Worm (Caenorhabditis elegans) whole organism, mixed stage, embryonic: ENCODE measurements around the gene bus-18.

Experiments used
- ceh-39 ChIP-seq: fragments of 150-350 bp; optimal IDR thresholded peaks from 2 replicates; lab custom pipeline; 2014; ENCODE audit warnings: missing biosample characterization, missing genetic modification characterization
- ces-1 ChIP-seq: fragments of 150-350 bp; optimal IDR thresholded peaks from 2 replicates; lab custom pipeline; 2014; ENCODE audit warnings: missing biosample characterization, missing genetic modification reagents, missing genetic modification characterization
- ham-2 ChIP-seq: fragments of 200-800 bp; sonication (Bioruptor generic); optimal IDR thresholded peaks from 2 replicates; lab custom pipeline; 2018; ENCODE audit warnings: mild to moderate bottlenecking, missing genetic modification characterization, missing compliant biosample characterization
- hlh-1 ChIP-seq: fragments of 150-350 bp; optimal IDR thresholded peaks from 2 replicates; lab custom pipeline; 2014; ENCODE audit warnings: missing biosample characterization, missing genetic modification reagents, missing genetic modification characterization
- nhr-12 ChIP-seq: fragments of 150-350 bp; optimal IDR thresholded peaks from 2 replicates; lab custom pipeline; 2014; ENCODE audit warnings: missing biosample characterization, missing genetic modification characterization
- nhr-2 ChIP-seq: fragments of 150-350 bp; optimal IDR thresholded peaks from 2 replicates; lab custom pipeline; 2014; ENCODE audit warnings: missing biosample characterization, missing genetic modification characterization
- nhr-237 ChIP-seq: fragments of 150-350 bp; optimal IDR thresholded peaks from 2 replicates; lab custom pipeline; 2014; ENCODE audit warnings: missing biosample characterization, missing genetic modification characterization
- nhr-28 ChIP-seq: fragments of 150-350 bp; optimal IDR thresholded peaks from 2 replicates; lab custom pipeline; 2014; ENCODE audit warnings: missing biosample characterization, missing genetic modification characterization
- pha-4 ChIP-seq: fragments of 150-350 bp; optimal IDR thresholded peaks from 2 replicates; lab custom pipeline; 2018; ENCODE audit warnings: missing biosample characterization, missing genetic modification reagents, missing genetic modification characterization
- unc-62 ChIP-seq: fragments of 150-350 bp; optimal IDR thresholded peaks from 2 replicates; lab custom pipeline; 2014; ENCODE audit warnings: missing biosample characterization, missing genetic modification reagents, missing genetic modification characterization
- zip-8 ChIP-seq: fragments of 150-350 bp; optimal IDR thresholded peaks from 2 replicates; lab custom pipeline; 2014; ENCODE audit warnings: missing biosample characterization, missing genetic modification characterization
- ztf-11 ChIP-seq: fragments of 150-350 bp; optimal IDR thresholded peaks from 2 replicates; lab custom pipeline; 2014; ENCODE audit warnings: missing biosample characterization, missing genetic modification characterization

ce11 chrV:11803518-11803994, 30.0 kb downstream of the bus-18 start:
- no peak for TF ChIP-seq ceh-39
- TF ChIP-seq pha-4 (tag; lab: Kevin White, UChicago) = no peak
- TF ChIP-seq unc-62 (GFP tag; lab: Kevin White, UChicago) = no peak
- no peak for TF ChIP-seq zip-8 (tag; lab: Kevin White, UChicago)
- TF ChIP-seq ham-2 = no peak
- no peak for TF ChIP-seq hlh-1 (tag; lab: Kevin White, UChicago)
- no peak for TF ChIP-seq nhr-28 (tag; lab: Kevin White, UChicago)
- TF ChIP-seq ztf-11 (tag; lab: Kevin White, UChicago) = no peak
- TF ChIP-seq nhr-2 = no peak
- TF ChIP-seq nhr-237 (tag; lab: Kevin White, UChicago) = no peak
- no peak for TF ChIP-seq nhr-12 (tag; lab: Kevin White, UChicago)
- no peak for TF ChIP-seq ces-1 (GFP tag; lab: Kevin White, UChicago)
